Worm (Caenorhabditis elegans) whole organism, midembryonic: ENCODE data around the gene B0244.4.
A peak's percentile ranks its signal among the peaks of the same experiment; 100 is the strongest.

Source experiments
- T22C8.4 ChIP-seq: fragments of 200-800 bp; sonication (Bioruptor generic); IDR thresholded peaks from 2 replicates; pipeline ENCODE4 v1.3.6; 2022; ENCODE audit warnings: missing genetic modification characterization, missing compliant biosample characterization
- cog-1 ChIP-seq: sonication (generic microtip); optimal IDR thresholded peaks from 2 replicates; lab custom pipeline; 2016; ENCODE audit warnings: missing genetic modification characterization, missing compliant biosample characterization
- flt-1 ChIP-seq: fragments of 200-800 bp; sonication (Bioruptor generic); IDR thresholded peaks from 2 replicates; pipeline ENCODE4 v1.3.6; 2022; ENCODE audit warnings: missing genetic modification characterization, missing compliant biosample characterization
- klf-2 ChIP-seq: fragments of 200-800 bp; sonication (Bioruptor generic); conservative IDR thresholded peaks from 2 replicates; pipeline ENCODE4 v1.3.6; 2022; ENCODE audit warnings: missing genetic modification reagents, missing genetic modification characterization, missing compliant biosample characterization
- med-1 ChIP-seq: sonication (generic microtip); optimal IDR thresholded peaks from 2 replicates; lab custom pipeline; 2017; ENCODE audit warnings: missing genetic modification characterization, mild to moderate bottlenecking, missing compliant biosample characterization, antibody characterized with exemption, missing genetic modification reagents; ENCODE audit not compliant: insufficient read depth
- ref-1 ChIP-seq: fragments of 200-800 bp; sonication (Bioruptor generic); conservative IDR thresholded peaks from 2 replicates; pipeline ENCODE4 v1.3.6; 2022; ENCODE audit warnings: missing genetic modification reagents, missing genetic modification characterization, missing compliant biosample characterization
- tab-1 ChIP-seq: fragments of 200-800 bp; sonication (Bioruptor generic); IDR thresholded peaks from 2 replicates; pipeline ENCODE4 v1.3.6; 2022; ENCODE audit warnings: missing genetic modification characterization, missing compliant biosample characterization
- ztf-23 ChIP-seq: fragments of 200-800 bp; sonication (Bioruptor generic); IDR thresholded peaks from 2 replicates; pipeline ENCODE4 v1.3.6; 2022; ENCODE audit warnings: missing genetic modification reagents, missing genetic modification characterization, missing compliant biosample characterization
- ztf-29 ChIP-seq: fragments of 200-800 bp; sonication (Bioruptor generic); IDR thresholded peaks from 2 replicates; pipeline ENCODE4 v1.3.6; 2022; ENCODE audit warnings: missing genetic modification reagents, missing genetic modification characterization, missing compliant biosample characterization

The B0244.4 gene

ce11 chrIII:5719105-5719831 is 28.0 kb upstream of the B0244.4 start:
- TF ChIP-seq flt-1 (GFP tag; lab: Robert Waterston, UW) (no peak), T22C8.4 (no peak), ztf-23 (GFP tag; lab: Robert Waterston, UW) (no peak), tab-1 (GFP tag; lab: Robert Waterston, UW) (no peak), ztf-29 (no peak), cog-1 (tag; lab: Kevin White, UChicago) (no peak), klf-2 (GFP tag; lab: Robert Waterston, UW) (no peak), ref-1 (GFP tag; lab: Robert Waterston, UW) (no peak), med-1 (no peak)

DNA sequence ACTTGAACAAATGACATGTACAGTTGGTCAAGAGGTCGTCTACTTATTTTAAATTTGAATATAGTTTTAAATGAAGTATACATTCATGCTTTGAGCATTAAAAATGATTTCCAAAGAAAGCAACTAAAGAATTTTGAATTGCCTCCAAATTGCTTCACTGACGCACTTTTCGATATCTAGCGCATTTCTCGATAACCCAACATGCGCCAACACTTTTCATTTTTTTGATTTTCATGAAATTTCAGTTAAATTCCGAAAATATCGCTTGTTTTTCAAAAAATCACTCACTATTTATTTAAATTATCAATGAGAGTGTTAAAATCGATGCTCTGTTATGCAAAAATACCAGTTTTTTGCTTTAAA is 27.5 kb upstream of the B0244.4 start:
- TF ChIP-seq klf-2 (GFP tag; lab: Robert Waterston, UW): no peak
- TF ChIP-seq T22C8.4: no peak
- TF ChIP-seq med-1: no peak
- TF ChIP-seq cog-1 (tag; lab: Kevin White, UChicago): no peak
- TF ChIP-seq ztf-23 (GFP tag; lab: Robert Waterston, UW): no peak
- TF ChIP-seq flt-1 (GFP tag; lab: Robert Waterston, UW): no peak
- TF ChIP-seq ztf-29: no peak
- no peak for TF ChIP-seq tab-1 (GFP tag; lab: Robert Waterston, UW)
- no peak for TF ChIP-seq ref-1 (GFP tag; lab: Robert Waterston, UW)

- TF ChIP-seq flt-1 (GFP tag; lab: Robert Waterston, UW) (peak; percentile 22; the same call in 1 of the 2 replicates), ztf-29 (no peak)
These were observed 26.8 kb upstream of the B0244.4 start for ce11 chrIII:5720266-5721019.

ce11 chrIII:5721488-5721887 is 25.8 kb upstream of the B0244.4 start:
- TF ChIP-seq tab-1 (GFP tag; lab: Robert Waterston, UW) (no peak), ref-1 (GFP tag; lab: Robert Waterston, UW) (no peak), flt-1 (GFP tag; lab: Robert Waterston, UW) (no peak), cog-1 (tag; lab: Kevin White, UChicago) (no peak)

ce11 chrIII:5721888-5722287 is 25.4 kb upstream of the B0244.4 start:
- TF ChIP-seq ztf-29 (no peak), flt-1 (GFP tag; lab: Robert Waterston, UW) (peak; percentile 49; the same call in 1 of the 2 replicates), T22C8.4 (peak; percentile 18; the same call in 1 of the 2 replicates)

DNA sequence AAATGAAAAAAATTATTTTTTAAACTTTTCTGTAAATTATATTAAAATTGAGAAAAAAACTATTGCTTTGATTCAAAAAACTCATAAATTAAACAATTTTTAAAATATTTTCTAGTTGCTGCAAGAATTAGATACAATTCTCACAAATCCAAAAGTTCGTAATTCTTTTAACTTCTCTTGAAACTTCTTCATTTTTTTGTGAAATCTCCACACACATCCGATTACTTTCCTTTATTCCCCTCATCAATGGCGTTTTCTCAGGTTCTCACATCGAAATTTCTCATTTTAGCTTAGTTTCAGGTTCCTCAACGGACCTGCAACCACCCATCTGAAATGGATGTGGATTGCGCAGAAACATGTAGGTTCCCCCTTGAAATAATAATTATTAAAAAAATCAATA is 24.7 kb upstream of the B0244.4 start, which contains the start of gene wrm-1:
Gene wrm-1, plus strand, starts transcription at position 301 of the 400 bp plus-strand sequence.
- TF ChIP-seq med-1 (no peak), tab-1 (GFP tag; lab: Robert Waterston, UW) (no peak), flt-1 (GFP tag; lab: Robert Waterston, UW) (no peak), ztf-23 (GFP tag; lab: Robert Waterston, UW) (no peak), klf-2 (GFP tag; lab: Robert Waterston, UW) (no peak), cog-1 (tag; lab: Kevin White, UChicago) (no peak), T22C8.4 (no peak), ztf-29 (no peak), ref-1 (GFP tag; lab: Robert Waterston, UW) (no peak)

DNA sequence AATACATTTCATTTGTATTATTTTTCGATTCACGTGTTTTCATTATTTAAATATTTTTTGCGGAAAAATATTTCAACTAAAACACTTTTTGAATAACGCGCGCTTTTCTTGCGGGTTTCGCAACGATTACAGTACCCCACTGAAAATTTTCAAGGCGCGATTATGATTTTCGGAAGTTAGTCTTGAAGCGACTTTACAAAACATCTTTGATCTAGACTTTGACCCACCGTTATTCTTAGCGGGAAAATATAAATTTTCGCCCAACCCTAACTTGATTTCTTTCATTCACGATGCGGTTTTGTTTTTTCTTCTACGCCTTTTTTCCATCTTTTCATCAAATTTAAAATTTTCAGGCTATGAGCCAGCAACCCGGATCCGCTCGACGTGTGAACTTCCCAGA is 19.5 kb upstream of the B0244.4 start, which contains the start of gene egg-1:
Gene egg-1, plus strand, starts transcription at position 354 of the 400 bp plus-strand sequence.
- TF ChIP-seq T22C8.4: no peak
- TF ChIP-seq cog-1 (tag; lab: Kevin White, UChicago): no peak
- TF ChIP-seq tab-1 (GFP tag; lab: Robert Waterston, UW): no peak
- TF ChIP-seq ztf-29: no peak
- no peak for TF ChIP-seq flt-1 (GFP tag; lab: Robert Waterston, UW)
- no peak for TF ChIP-seq ref-1 (GFP tag; lab: Robert Waterston, UW)
- TF ChIP-seq med-1: no peak

DNA sequence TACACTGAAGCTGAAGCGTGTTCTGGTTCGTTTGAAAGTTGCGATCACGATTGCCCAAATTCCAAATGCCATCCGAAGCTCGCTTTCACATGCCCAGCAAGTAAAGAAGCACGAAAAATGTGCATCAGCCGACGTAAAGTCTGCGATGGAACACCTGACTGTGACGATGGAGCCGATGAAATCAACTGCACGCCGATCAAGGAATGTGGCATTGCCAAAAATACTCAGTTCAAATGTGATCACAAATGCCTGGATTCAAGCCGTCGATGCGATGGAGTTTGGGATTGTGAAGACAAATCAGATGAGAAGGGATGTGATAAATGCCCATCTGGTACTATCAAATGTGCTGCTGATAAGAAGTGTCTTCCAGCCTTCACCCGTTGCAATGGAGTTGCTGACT is 17.9 kb upstream of the B0244.4 start:
- TF ChIP-seq flt-1 (GFP tag; lab: Robert Waterston, UW): no peak
- TF ChIP-seq ref-1 (GFP tag; lab: Robert Waterston, UW): no peak
- TF ChIP-seq cog-1 (tag; lab: Kevin White, UChicago): no peak
- no peak for TF ChIP-seq klf-2 (GFP tag; lab: Robert Waterston, UW)
- TF ChIP-seq T22C8.4: no peak
- TF ChIP-seq tab-1 (GFP tag; lab: Robert Waterston, UW): no peak
- no peak for TF ChIP-seq ztf-23 (GFP tag; lab: Robert Waterston, UW)
- no peak for TF ChIP-seq ztf-29
- no peak for TF ChIP-seq med-1

DNA sequence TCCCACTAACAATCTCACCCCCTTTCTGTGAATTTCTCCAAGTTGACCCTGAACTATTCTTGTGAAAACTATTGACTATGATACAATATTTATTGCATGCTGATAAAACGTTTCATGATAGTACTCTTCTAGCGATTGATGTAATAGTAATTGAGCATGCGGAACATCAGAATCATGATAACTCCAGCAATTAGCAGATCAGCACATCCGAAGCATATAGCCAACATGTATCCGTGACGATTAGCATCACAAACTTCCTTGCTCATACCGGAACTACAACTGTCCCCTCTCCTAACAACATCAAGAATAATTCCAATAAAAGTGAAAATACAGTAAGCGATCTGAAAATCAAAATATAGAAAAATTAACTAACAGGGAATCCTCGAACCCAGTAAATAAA is 17.2 kb upstream of the B0244.4 start:
- no peak for TF ChIP-seq T22C8.4

DNA sequence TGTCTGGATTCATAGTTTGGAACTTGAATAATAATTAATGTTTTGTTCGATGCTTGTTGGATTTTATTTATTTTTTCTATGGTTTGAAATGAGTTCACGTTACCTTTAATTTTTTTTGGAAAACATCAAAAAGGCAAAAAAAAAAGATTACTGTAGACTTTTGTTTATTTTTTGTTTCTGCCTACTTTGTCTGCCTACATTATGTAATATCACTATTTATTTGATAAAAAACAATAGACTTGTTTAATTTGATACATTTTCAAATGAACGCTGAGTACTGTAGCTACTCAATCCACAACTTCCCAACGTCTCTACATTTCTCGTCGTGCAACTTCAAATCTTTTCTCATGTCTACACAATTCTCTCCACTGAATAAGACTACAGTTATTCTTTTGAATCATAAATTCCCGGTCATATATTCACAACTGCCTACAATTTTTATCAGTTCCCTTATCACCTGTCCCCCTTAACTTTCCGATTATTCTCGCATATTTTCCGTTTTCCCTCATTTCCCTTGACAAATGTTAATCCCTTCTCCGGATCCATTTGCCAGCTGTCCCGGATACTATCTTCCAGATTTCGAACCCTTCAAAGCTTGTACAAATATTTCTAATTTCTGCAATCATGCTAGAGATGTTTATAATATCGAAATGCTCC is 16.2 kb upstream of the B0244.4 start, which contains the start of the genes B0244.9 and B0244.7:
Gene B0244.9, minus strand, starts transcription at position 51 of the 657 bp plus-strand sequence.
Gene B0244.7, plus strand, starts transcription at position 522 of the 657 bp plus-strand sequence.
- TF ChIP-seq T22C8.4 (no peak), flt-1 (GFP tag; lab: Robert Waterston, UW) (no peak), ref-1 (GFP tag; lab: Robert Waterston, UW) (no peak), tab-1 (GFP tag; lab: Robert Waterston, UW) (no peak), cog-1 (tag; lab: Kevin White, UChicago) (no peak), med-1 (no peak), ztf-23 (GFP tag; lab: Robert Waterston, UW) (no peak), klf-2 (GFP tag; lab: Robert Waterston, UW) (no peak), ztf-29 (no peak)
